Worm (Caenorhabditis elegans): ENCODE measurements around the gene pdtf-1.

pdtf-1 gene

ce11 chrIV:8420961-8421360, 11.9 kb upstream of the pdtf-1 start, which contains the start of gene M116.5:
Gene M116.5, minus strand, starts transcription at chrIV:8421061.
- TF ChIP-seq nhr-27 (tag; optimal IDR thresholded peaks at IDR 0.05) (no peak), attf-5 (GFP tag; optimal IDR thresholded peaks at IDR 0.05) (no peak), F37B4.10 (GFP tag; IDR thresholded peaks at IDR 0.05) (no peak), ceh-27 (GFP tag; optimal IDR thresholded peaks at IDR 0.05) (no peak), ceh-100 (GFP tag; IDR thresholded peaks at IDR 0.05) (no peak), ceh-58 (GFP tag; IDR thresholded peaks at IDR 0.05) (no peak), him-1 (tag; optimal IDR thresholded peaks at IDR 0.05) (no peak), ztf-26 (tag; optimal IDR thresholded peaks at IDR 0.05) (no peak), mcd-1 (GFP tag; IDR thresholded peaks at IDR 0.05) (no peak), ceh-91 (GFP tag; IDR thresholded peaks at IDR 0.05) (no peak)

- TF ChIP-seq aptf-2 (GFP tag; conservative IDR thresholded peaks at IDR 0.05), result no peak
- no peak for TF ChIP-seq Y53F4B.3 (GFP tag; IDR thresholded peaks at IDR 0.05)
- TF ChIP-seq mxl-1 (tag; optimal IDR thresholded peaks at IDR 0.05), result no peak
- no peak for TF ChIP-seq nhr-80 (tag; optimal IDR thresholded peaks at IDR 0.05)
- TF ChIP-seq pbrm-1 (GFP tag; IDR thresholded peaks at IDR 0.05), result no peak
- no peak for TF ChIP-seq Y95B8A.8 (GFP tag; IDR thresholded peaks at IDR 0.05)
- no peak for TF ChIP-seq ztf-22 (GFP tag; optimal IDR thresholded peaks at IDR 0.05)
- no peak for TF ChIP-seq nhr-179 (tag; optimal IDR thresholded peaks at IDR 0.05)
Measured at ce11 chrIV:8426537-8426936, 6.3 kb upstream of the pdtf-1 start, which contains the start of the genes T26A8.3 and tmem-231. Gene T26A8.3, minus strand, starts transcription at chrIV:8426637. Gene tmem-231, plus strand, starts transcription at chrIV:8426785.

ce11 chrIV:8428492-8428891, 4.3 kb upstream of the pdtf-1 start:
- TF ChIP-seq attf-6 (GFP tag; IDR thresholded peaks at IDR 0.05) (peak; percentile 91), C17E4.6 (GFP tag; IDR thresholded peaks at IDR 0.05) (peak; percentile 95), F37B4.10 (GFP tag; IDR thresholded peaks at IDR 0.05) (0 out of 2 replicates have a peak, but pooled peaks have one; percentile 18), cebp-2 (GFP tag; IDR thresholded peaks at IDR 0.05) (peak; percentile 80; the same call in 1 of the 2 replicates), hlh-12 (tag; optimal IDR thresholded peaks at IDR 0.05) (no peak), attf-5 (GFP tag; optimal IDR thresholded peaks at IDR 0.05) (peak; percentile 57), ama-1 (optimal IDR thresholded peaks at IDR 0.05) (peak; percentile 72), ama-1 (GFP tag; optimal IDR thresholded peaks at IDR 0.05) (no peak), nhr-90 (tag; optimal IDR thresholded peaks at IDR 0.05) (peak; percentile 25), nhr-27 (tag; optimal IDR thresholded peaks at IDR 0.05) (no peak), pha-4 (tag; optimal IDR thresholded peaks at IDR 0.05) (no peak), ceh-58 (GFP tag; IDR thresholded peaks at IDR 0.05) (no peak), ceh-27 (GFP tag; optimal IDR thresholded peaks at IDR 0.05) (no peak), xnd-1 (tag; optimal IDR thresholded peaks at IDR 0.05) (peak; percentile 57), hlh-26 (GFP tag; conservative IDR thresholded peaks at IDR 0.05) (no peak), ceh-100 (GFP tag; IDR thresholded peaks at IDR 0.05) (peak; percentile 76), tlf-1 (GFP tag; optimal IDR thresholded peaks at IDR 0.05) (peak; percentile 84), B0261.1 (tag; optimal IDR thresholded peaks at IDR 0.05) (peak; percentile 41), snpc-1.3 (tag; optimal IDR thresholded peaks at IDR 0.05; ENCODE audit: insufficient read depth) (peak; percentile 95), aptf-2 (GFP tag; conservative IDR thresholded peaks at IDR 0.05) (no peak), let-607 (tag; optimal IDR thresholded peaks at IDR 0.05) (peak; percentile 33 to 72), ztf-26 (tag; optimal IDR thresholded peaks at IDR 0.05) (peak; percentile 77), bed-1 (GFP tag; IDR thresholded peaks at IDR 0.05) (no peak), nfya-2 (GFP tag; IDR thresholded peaks at IDR 0.05) (no peak), snpc-3.4 (tag; optimal IDR thresholded peaks at IDR 0.05) (peak; percentile 98), rpc-1 (optimal IDR thresholded peaks at IDR 0.05) (no peak), rpc-1 (tag; optimal IDR thresholded peaks at IDR 0.05) (peak; percentile 18), bed-2 (GFP tag; IDR thresholded peaks at IDR 0.05) (no peak), F39B2.1 (GFP tag; IDR thresholded peaks at IDR 0.05) (peak; percentile 74), madf-6 (GFP tag; IDR thresholded peaks at IDR 0.05) (peak; percentile 91), snpc-4 (GFP tag; optimal IDR thresholded peaks at IDR 0.05) (peak; percentile 99), snpc-4 (tag; optimal IDR thresholded peaks at IDR 0.05) (peak; percentile 99 to 100 (median 99)), lin-26 (GFP tag; IDR thresholded peaks at IDR 0.05) (no peak), him-1 (tag; optimal IDR thresholded peaks at IDR 0.05) (peak; percentile 94), somi-1 (GFP tag; optimal IDR thresholded peaks at IDR 0.05) (peak; percentile 70), ccch-3 (GFP tag; optimal IDR thresholded peaks at IDR 0.05) (no peak)

Measured in whole organism, young adult.